Worm (Caenorhabditis elegans) whole organism, midembryonic: Measurements from ENCODE around the gene C03E10.3.

Source experiments
- T22C8.4 ChIP-seq: fragments of 200-800 bp; sonication (Bioruptor generic); IDR thresholded peaks from 2 replicates; pipeline ENCODE4 v1.3.6; 2022; ENCODE audit warnings: missing genetic modification characterization, missing compliant biosample characterization
- cog-1 ChIP-seq: sonication (generic microtip); optimal IDR thresholded peaks from 2 replicates; lab custom pipeline; 2016; ENCODE audit warnings: missing genetic modification characterization, missing compliant biosample characterization
- flt-1 ChIP-seq: fragments of 200-800 bp; sonication (Bioruptor generic); IDR thresholded peaks from 2 replicates; pipeline ENCODE4 v1.3.6; 2022; ENCODE audit warnings: missing genetic modification characterization, missing compliant biosample characterization
- med-1 ChIP-seq: sonication (generic microtip); optimal IDR thresholded peaks from 2 replicates; lab custom pipeline; 2017; ENCODE audit warnings: missing genetic modification characterization, mild to moderate bottlenecking, missing compliant biosample characterization, antibody characterized with exemption, missing genetic modification reagents; ENCODE audit not compliant: insufficient read depth
- ztf-23 ChIP-seq: fragments of 200-800 bp; sonication (Bioruptor generic); IDR thresholded peaks from 2 replicates; pipeline ENCODE4 v1.3.6; 2022; ENCODE audit warnings: missing genetic modification reagents, missing genetic modification characterization, missing compliant biosample characterization

DNA sequence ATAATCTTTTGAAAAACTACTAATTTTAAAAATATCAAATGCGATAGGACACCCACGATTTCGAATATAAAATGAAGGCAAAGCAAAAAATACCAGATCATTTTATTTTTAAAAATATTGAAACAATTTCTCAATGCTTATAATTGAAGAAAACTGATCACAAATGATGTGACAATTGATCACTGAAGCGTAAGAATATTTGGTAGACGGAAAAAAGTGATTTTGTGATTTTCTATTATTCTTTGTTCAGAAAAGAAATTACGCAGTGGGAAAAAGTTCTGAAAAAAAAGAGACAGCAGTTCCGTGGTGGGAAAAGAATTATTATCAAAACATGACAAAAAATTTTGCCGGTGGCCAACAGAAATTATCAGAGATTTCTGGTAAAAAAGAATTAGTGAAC, 12.4 kb downstream of the C03E10.3 start, which contains the start of gene T03F7.5:
- TF ChIP-seq cog-1 (tag; lab: Kevin White, UChicago) (no peak), ztf-23 (GFP tag; lab: Robert Waterston, UW) (no peak), flt-1 (no peak), T22C8.4 (GFP tag; lab: Robert Waterston, UW) (no peak), med-1 (no peak)
